Fruit fly (Drosophila melanogaster) whole organism, prepupa: ENCODE data around the gene alpha-PheRS.
A peak's percentile ranks its signal among the peaks of the same experiment; 100 is the strongest.

ENCODE experiments used
- Blimp-1 ChIP-seq: fragments of 200-800 bp; sonication (Bioruptor generic); optimal IDR thresholded peaks from 3 replicates; lab custom pipeline; 2017; ENCODE audit warnings: missing biosample characterization, missing genetic modification characterization, mild to moderate bottlenecking, moderate library complexity, missing genetic modification reagents
- CG10631 ChIP-seq: fragments of 200-800 bp; sonication (Bioruptor generic); optimal IDR thresholded peaks from 2 replicates; lab custom pipeline; 2016; ENCODE audit warnings: missing biosample characterization, missing genetic modification characterization
- CG10669 ChIP-seq: fragments of 200-800 bp; sonication (Bioruptor generic); optimal IDR thresholded peaks from 3 replicates; lab custom pipeline; 2018; ENCODE audit warnings: missing biosample characterization, mild to moderate bottlenecking, missing genetic modification characterization, moderate library complexity
- CG11294 ChIP-seq: fragments of 200-800 bp; sonication (Bioruptor generic); IDR thresholded peaks from 2 replicates; pipeline ENCODE4 v1.3.6; 2022; ENCODE audit warnings: missing biosample characterization, missing genetic modification characterization
- CG11902 ChIP-seq: fragments of 200-800 bp; sonication (Bioruptor generic); optimal IDR thresholded peaks from 3 replicates; lab custom pipeline; 2016; ENCODE audit warnings: missing biosample characterization, missing genetic modification characterization
- CG1621 ChIP-seq: fragments of 200-800 bp; sonication (Bioruptor generic); optimal IDR thresholded peaks from 3 replicates; lab custom pipeline; 2018; ENCODE audit warnings: missing biosample characterization, mild to moderate bottlenecking, missing genetic modification characterization
- CG16779 ChIP-seq: fragments of 200-800 bp; sonication (Bioruptor generic); optimal IDR thresholded peaks from 3 replicates; lab custom pipeline; 2017; ENCODE audit warnings: missing biosample characterization, mild to moderate bottlenecking, missing genetic modification characterization
- CG3032 ChIP-seq: fragments of 200-800 bp; optimal IDR thresholded peaks from 2 replicates; lab custom pipeline; 2019; ENCODE audit warnings: missing biosample characterization, mild to moderate bottlenecking, missing genetic modification characterization, moderate library complexity
- CG32006 ChIP-seq: fragments of 200-800 bp; sonication (Bioruptor generic); optimal IDR thresholded peaks from 3 replicates; lab custom pipeline; 2017; ENCODE audit warnings: missing biosample characterization, mild to moderate bottlenecking, missing genetic modification characterization
- CG34406 ChIP-seq: fragments of 200-800 bp; sonication (Bioruptor generic); optimal IDR thresholded peaks from 3 replicates; lab custom pipeline; 2016; ENCODE audit warnings: missing biosample characterization, missing genetic modification characterization
- CG3919 ChIP-seq: fragments of 200-800 bp; sonication (Bioruptor generic); optimal IDR thresholded peaks from 3 replicates; lab custom pipeline; 2016; ENCODE audit warnings: missing biosample characterization, missing genetic modification characterization
- CG6163 ChIP-seq: fragments of 200-800 bp; sonication (Bioruptor generic); IDR thresholded peaks from 3 replicates; pipeline ENCODE4 v1.3.6; 2022; ENCODE audit warnings: missing biosample characterization, missing genetic modification characterization
- CG6276 ChIP-seq: fragments of 200-800 bp; sonication (Bioruptor generic); optimal IDR thresholded peaks from 2 replicates; lab custom pipeline; 2017; ENCODE audit warnings: missing biosample characterization, mild to moderate bottlenecking, missing genetic modification characterization
- CG6792 ChIP-seq: fragments of 200-800 bp; sonication (Bioruptor generic); optimal IDR thresholded peaks from 3 replicates; lab custom pipeline; 2016; ENCODE audit warnings: missing biosample characterization, missing genetic modification characterization
- CG6854 ChIP-seq: fragments of 200-800 bp; sonication (Bioruptor generic); optimal IDR thresholded peaks from 2 replicates; lab custom pipeline; 2017; ENCODE audit warnings: missing biosample characterization, mild to moderate bottlenecking, missing genetic modification characterization
- Eip75B ChIP-seq: fragments of 200-800 bp; sonication (Bioruptor generic); optimal IDR thresholded peaks from 3 replicates; lab custom pipeline; 2016; ENCODE audit warnings: missing biosample characterization, missing genetic modification characterization
- Eip78C ChIP-seq: fragments of 200-800 bp; sonication (Bioruptor generic); peaks from one replicate; lab custom pipeline; 2016; ENCODE audit warnings: missing biosample characterization, missing genetic modification characterization
- Eip93F ChIP-seq: fragments of 200-800 bp; sonication (Bioruptor generic); optimal IDR thresholded peaks from 2 replicates; lab custom pipeline; 2016; ENCODE audit warnings: missing biosample characterization, mild to moderate bottlenecking, missing genetic modification characterization
- Ets21C ChIP-seq: fragments of 200-800 bp; sonication (Bioruptor generic); optimal IDR thresholded peaks from 3 replicates; lab custom pipeline; 2016; ENCODE audit warnings: missing biosample characterization, missing genetic modification characterization
- Ets96B ChIP-seq: fragments of 200-800 bp; optimal IDR thresholded peaks from 2 replicates; lab custom pipeline; 2019; ENCODE audit warnings: missing biosample characterization, mild to moderate bottlenecking, missing genetic modification characterization, moderate library complexity
- Gug ChIP-seq: fragments of 200-800 bp; sonication (Bioruptor generic); IDR thresholded peaks from 2 replicates; pipeline ENCODE4 v1.3.6; 2022; ENCODE audit warnings: missing biosample characterization, missing genetic modification characterization
- Hr38 ChIP-seq: sonication (Bioruptor generic); optimal IDR thresholded peaks from 2 replicates; lab custom pipeline; 2016; ENCODE audit warnings: missing biosample characterization, missing genetic modification characterization
- Hr39 ChIP-seq: fragments of 200-800 bp; sonication (Bioruptor generic); optimal IDR thresholded peaks from 2 replicates; lab custom pipeline; 2016; ENCODE audit warnings: missing biosample characterization, missing genetic modification characterization
- Hr4 ChIP-seq: fragments of 200-800 bp; sonication (Bioruptor generic); optimal IDR thresholded peaks from 3 replicates; lab custom pipeline; 2016; ENCODE audit warnings: missing biosample characterization, missing genetic modification characterization
- Lpt ChIP-seq: fragments of 200-800 bp; sonication (Bioruptor generic); optimal IDR thresholded peaks from 3 replicates; lab custom pipeline; 2016; ENCODE audit warnings: missing biosample characterization, missing genetic modification characterization
- Met ChIP-seq: fragments of 200-800 bp; sonication (Bioruptor generic); optimal IDR thresholded peaks from 3 replicates; lab custom pipeline; 2016; ENCODE audit warnings: missing biosample characterization, missing genetic modification characterization
- OdsH ChIP-seq: fragments of 200-800 bp; sonication (Bioruptor generic); optimal IDR thresholded peaks from 3 replicates; lab custom pipeline; 2016; ENCODE audit warnings: missing biosample characterization, missing genetic modification characterization
- Sox102F ChIP-seq: fragments of 200-800 bp; sonication (Bioruptor generic); optimal IDR thresholded peaks from 2 replicates; lab custom pipeline; 2016; ENCODE audit warnings: missing biosample characterization, mild to moderate bottlenecking, missing genetic modification characterization
- Sox15 ChIP-seq: fragments of 200-800 bp; sonication (Bioruptor generic); optimal IDR thresholded peaks from 3 replicates; lab custom pipeline; 2016; ENCODE audit warnings: missing biosample characterization, missing genetic modification characterization
- achi ChIP-seq: fragments of 200-800 bp; sonication (Bioruptor generic); optimal IDR thresholded peaks from 3 replicates; lab custom pipeline; 2016; ENCODE audit warnings: missing biosample characterization, missing genetic modification characterization
- acj6 ChIP-seq: fragments of 200-800 bp; sonication (Bioruptor generic); optimal IDR thresholded peaks from 3 replicates; lab custom pipeline; 2016; ENCODE audit warnings: missing biosample characterization, missing genetic modification characterization
- cyc ChIP-seq: fragments of 200-800 bp; sonication (Bioruptor generic); optimal IDR thresholded peaks from 3 replicates; lab custom pipeline; 2016; ENCODE audit warnings: missing biosample characterization, missing genetic modification characterization
- dsx ChIP-seq: fragments of 200-800 bp; optimal IDR thresholded peaks from 3 replicates; lab custom pipeline; 2019; ENCODE audit warnings: missing biosample characterization, mild to moderate bottlenecking, missing genetic modification characterization, moderate library complexity; ENCODE audit not compliant: poor library complexity, severe bottlenecking
- eg ChIP-seq: fragments of 200-800 bp; sonication (Bioruptor generic); IDR thresholded peaks from 3 replicates; pipeline ENCODE4 v1.3.6; 2022; ENCODE audit warnings: missing biosample characterization, missing genetic modification characterization
- esn ChIP-seq: fragments of 200-800 bp; sonication (Bioruptor generic); optimal IDR thresholded peaks from 2 replicates; lab custom pipeline; 2016; ENCODE audit warnings: missing biosample characterization, mild to moderate bottlenecking, missing genetic modification characterization, moderate library complexity
- fd85E ChIP-seq: fragments of 200-800 bp; sonication (Bioruptor generic); optimal IDR thresholded peaks from 3 replicates; lab custom pipeline; 2016; ENCODE audit warnings: missing biosample characterization, missing genetic modification characterization
- fkh ChIP-seq: fragments of 200-800 bp; sonication (Bioruptor generic); optimal IDR thresholded peaks from 3 replicates; lab custom pipeline; 2017; ENCODE audit warnings: missing biosample characterization, mild to moderate bottlenecking, missing genetic modification characterization, moderate library complexity
- salr ChIP-seq, 2 experiments: fragments of 200-800 bp; sonication (Bioruptor generic); optimal IDR thresholded peaks; 3 replicates each; lab custom pipeline; 2016 to 2018; ENCODE audit warnings: missing biosample characterization in 2 of 2, missing genetic modification characterization in 2 of 2, mild to moderate bottlenecking in 1 of 2
- spab ChIP-seq: fragments of 200-800 bp; sonication (Bioruptor generic); optimal IDR thresholded peaks from 2 replicates; lab custom pipeline; 2017; ENCODE audit warnings: missing biosample characterization, mild to moderate bottlenecking, missing genetic modification characterization, missing genetic modification reagents
- svp ChIP-seq: fragments of 200-800 bp; sonication (Bioruptor generic); peaks from one replicate; lab custom pipeline; 2016; ENCODE audit warnings: missing biosample characterization, missing genetic modification characterization
- topi ChIP-seq: fragments of 200-800 bp; sonication (Bioruptor generic); optimal IDR thresholded peaks from 3 replicates; lab custom pipeline; 2016; ENCODE audit warnings: missing biosample characterization, missing genetic modification characterization
- vri ChIP-seq: fragments of 200-800 bp; sonication (Bioruptor generic); optimal IDR thresholded peaks from 3 replicates; lab custom pipeline; 2016; ENCODE audit warnings: missing biosample characterization, mild to moderate bottlenecking, missing genetic modification characterization

The alpha-PheRS gene

DNA sequence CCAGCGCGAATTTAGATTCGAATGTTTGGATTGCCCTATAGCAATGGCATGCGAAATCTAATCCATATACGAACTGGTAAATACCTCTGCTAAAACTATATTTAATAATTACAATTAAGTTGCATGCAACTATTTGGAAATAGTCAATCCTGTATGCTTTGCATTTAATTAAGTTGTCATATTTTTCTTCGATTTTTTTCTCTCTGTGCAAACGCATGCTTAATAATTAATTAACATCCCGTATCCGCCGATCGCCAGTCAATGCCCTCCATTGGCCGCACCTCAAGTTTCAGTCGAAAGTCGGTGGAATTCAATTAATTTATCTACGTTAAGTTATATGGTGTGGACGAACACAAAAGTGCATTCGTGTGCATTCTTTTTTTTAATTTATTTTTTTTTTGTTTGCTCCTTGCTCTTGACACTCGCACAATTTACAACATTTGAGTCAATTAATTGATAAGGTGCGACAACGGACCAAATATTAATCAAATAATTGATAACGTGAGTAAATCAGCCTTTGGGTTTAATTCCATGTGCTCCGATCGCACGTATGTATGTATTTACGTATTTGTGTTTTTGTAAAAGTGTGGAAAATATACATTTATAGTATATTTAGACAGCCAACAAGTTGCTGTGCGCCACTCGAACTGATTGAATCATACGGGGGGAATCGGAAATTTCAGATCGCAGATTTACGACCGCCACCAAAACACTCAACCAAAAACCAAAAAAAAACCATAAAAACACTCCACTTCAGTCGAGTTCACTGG lies 38.9 kb downstream of the alpha-PheRS start:
- TF ChIP-seq CG6792 (GFP tag; lab: Kevin White, UChicago), result no peak
- no peak for TF ChIP-seq CG3919 (GFP tag; lab: Kevin White, UChicago)
- no peak for TF ChIP-seq Sox102F
- TF ChIP-seq spab (GFP tag; lab: Kevin White, UChicago), result no peak
- no peak for TF ChIP-seq CG10631 (GFP tag; lab: Kevin White, UChicago)
- no peak for TF ChIP-seq OdsH (GFP tag; lab: Kevin White, UChicago)
- no peak for TF ChIP-seq CG34406
- no peak for TF ChIP-seq CG6854 (GFP tag; lab: Kevin White, UChicago)
- TF ChIP-seq Met (GFP tag; lab: Kevin White, UChicago), result peak; percentile 17
- TF ChIP-seq Eip75B (GFP tag; lab: Kevin White, UChicago), result no peak
- TF ChIP-seq acj6 (GFP tag; lab: Kevin White, UChicago), result no peak
- no peak for TF ChIP-seq Blimp-1
- peak; percentile 54 for TF ChIP-seq Eip78C
- TF ChIP-seq Gug (GFP tag; lab: Robert Waterston, UW), result no peak
- TF ChIP-seq vri (GFP tag; lab: Kevin White, UChicago), result peak; percentile 78
- TF ChIP-seq esn, result peak; percentile 3
- TF ChIP-seq CG6163, result peak; percentile 24; the same call in 1 of the 3 replicates
- no peak for TF ChIP-seq fd85E (GFP tag; lab: Kevin White, UChicago)
- no peak for TF ChIP-seq Hr4 (GFP tag; lab: Kevin White, UChicago)
- no peak for TF ChIP-seq CG6276 (GFP tag; lab: Kevin White, UChicago)
- TF ChIP-seq CG11902 (GFP tag; lab: Kevin White, UChicago), result no peak
- TF ChIP-seq eg (GFP tag; lab: Robert Waterston, UW), result no peak
- no peak for TF ChIP-seq Ets21C (GFP tag; lab: Kevin White, UChicago)
- TF ChIP-seq CG11294 (GFP tag; lab: Robert Waterston, UW), result no peak
- TF ChIP-seq CG3032, result no peak
- TF ChIP-seq cyc (GFP tag; lab: Kevin White, UChicago), result no peak
- no peak for TF ChIP-seq Hr38 (GFP tag; lab: Kevin White, UChicago)
- peak; percentile 15 for TF ChIP-seq topi
- no peak for TF ChIP-seq CG16779 (tag; lab: Kevin White, UChicago)
- TF ChIP-seq fkh (GFP tag; lab: Kevin White, UChicago), result peak; percentile 45
- peak; percentile 11 for TF ChIP-seq svp
- TF ChIP-seq CG32006 (GFP tag; lab: Kevin White, UChicago), result no peak
- no peak for TF ChIP-seq Sox15 (GFP tag; lab: Kevin White, UChicago)
- TF ChIP-seq Eip93F (GFP tag; lab: Kevin White, UChicago), result peak; percentile 55
- no peak for TF ChIP-seq salr (GFP tag; optimal IDR thresholded peaks at IDR 0.05; lab: Kevin White, UChicago)
- no peak for TF ChIP-seq Lpt (GFP tag; lab: Kevin White, UChicago)
- TF ChIP-seq achi (GFP tag; lab: Kevin White, UChicago), result no peak
- no peak for TF ChIP-seq CG10669
- TF ChIP-seq Ets96B (tag; lab: Kevin White, UChicago), result no peak
- no peak for TF ChIP-seq CG1621 (tag; lab: Kevin White, UChicago)
- TF ChIP-seq dsx (GFP tag; lab: Kevin White, UChicago), result no peak
- TF ChIP-seq Hr39 (GFP tag; lab: Kevin White, UChicago), result no peak
